In the genomic region with DNA sequence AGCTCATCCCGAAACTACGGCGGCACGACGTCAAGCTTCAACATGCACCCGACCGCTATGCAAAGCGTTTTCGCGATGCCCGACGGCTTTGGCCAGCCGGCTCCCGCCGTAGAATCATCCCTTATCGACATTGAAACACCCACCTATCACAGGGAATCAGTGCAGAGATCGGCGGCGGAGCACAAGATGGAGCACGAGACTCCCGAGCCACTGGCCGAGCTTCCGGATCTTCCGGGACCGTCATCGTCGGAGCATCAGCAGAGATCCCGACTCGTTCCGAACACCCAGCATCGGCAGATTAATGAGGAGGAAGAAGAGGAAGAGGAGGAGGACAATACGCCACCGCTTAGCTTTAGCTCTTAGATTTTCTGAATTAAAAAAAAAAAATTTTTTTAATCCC, we compare ENCODE assay signal across 2 worm cellular contexts.
A peak's percentile ranks its signal among the peaks of the same experiment; 100 is the strongest.
TF ChIP-seq lines count a peak whose summit lies in the region.

No protein-coding gene starts in this region.

TF ChIP-seq in whole organism, L4 larva, 104 proteins besides CTCF, POLR2A, EP300 and RAD21:
- TF ChIP-seq daf-19 (GFP tag; conservative IDR thresholded peaks at IDR 0.05; lab: Robert Waterston, UW) = no peak
- no peak for TF ChIP-seq nhr-42 (GFP tag; IDR thresholded peaks at IDR 0.05; lab: Robert Waterston, UW)
- no peak for TF ChIP-seq aly-2 (tag; optimal IDR thresholded peaks at IDR 0.05; lab: Kevin White, UChicago)
- no peak for TF ChIP-seq mxl-2 (GFP tag; conservative IDR thresholded peaks at IDR 0.05; lab: Robert Waterston, UW)
- no peak for TF ChIP-seq nhr-76 (tag; optimal IDR thresholded peaks at IDR 0.05; lab: Kevin White, UChicago)
- TF ChIP-seq lin-15B (tag; optimal IDR thresholded peaks at IDR 0.05; lab: Kevin White, UChicago) = no peak
- TF ChIP-seq unc-130 (GFP tag; optimal IDR thresholded peaks at IDR 0.05; lab: Kevin White, UChicago) = no peak
- TF ChIP-seq madf-5 (GFP tag; IDR thresholded peaks at IDR 0.05; lab: Robert Waterston, UW) = no peak
- no peak for TF ChIP-seq dve-1 (tag; optimal IDR thresholded peaks at IDR 0.05; lab: Kevin White, UChicago; ENCODE audit: insufficient read depth)
- peak; percentile 89 for TF ChIP-seq set-16 (GFP tag; IDR thresholded peaks at IDR 0.05; lab: Robert Waterston, UW)
- no peak for TF ChIP-seq snpc-4 (tag; optimal IDR thresholded peaks at IDR 0.05; lab: Kevin White, UChicago)
- peak in 1 of 2 experiments; percentile 50 for TF ChIP-seq unc-62 (GFP tag; optimal IDR thresholded peaks at IDR 0.05 in 1 of 2; lab: Kevin White, UChicago)
- no peak for TF ChIP-seq unc-62 (tag; optimal IDR thresholded peaks at IDR 0.05; lab: Kevin White, UChicago)
- TF ChIP-seq Y5F2A.4 (GFP tag; optimal IDR thresholded peaks at IDR 0.05; lab: Kevin White, UChicago) = no peak
- no peak for TF ChIP-seq ceh-20 (GFP tag; IDR thresholded peaks at IDR 0.05; lab: Robert Waterston, UW)
- no peak for TF ChIP-seq hif-1 (tag; optimal IDR thresholded peaks at IDR 0.05; lab: Kevin White, UChicago)
- TF ChIP-seq nhr-111 (GFP tag; optimal IDR thresholded peaks at IDR 0.05; lab: Kevin White, UChicago) = no peak
- no peak for TF ChIP-seq Y48G9A.11 (GFP tag; IDR thresholded peaks at IDR 0.05; lab: Robert Waterston, UW)
- TF ChIP-seq ZK337.2 (GFP tag; IDR thresholded peaks at IDR 0.05; lab: Robert Waterston, UW) = peak; percentile 42; the same call in 1 of the 2 replicates
- TF ChIP-seq nhr-237 (tag; optimal IDR thresholded peaks at IDR 0.05; lab: Kevin White, UChicago) = no peak
- TF ChIP-seq arid-1 (GFP tag; conservative IDR thresholded peaks at IDR 0.05; lab: Robert Waterston, UW) = no peak
- TF ChIP-seq lin-13 (GFP tag; optimal IDR thresholded peaks at IDR 0.05; lab: Kevin White, UChicago) = no peak
- no peak for TF ChIP-seq rbr-2 (tag; optimal IDR thresholded peaks at IDR 0.05; lab: Kevin White, UChicago)
- no peak for TF ChIP-seq jun-1 (tag; optimal IDR thresholded peaks at IDR 0.05; lab: Kevin White, UChicago)
- no peak for TF ChIP-seq F26F4.8 (GFP tag; conservative IDR thresholded peaks at IDR 0.05; lab: Robert Waterston, UW)
- no peak for TF ChIP-seq nhr-41 (GFP tag; IDR thresholded peaks at IDR 0.05; lab: Robert Waterston, UW)
- TF ChIP-seq fkh-10 (GFP tag; optimal IDR thresholded peaks at IDR 0.05; lab: Kevin White, UChicago) = no peak
- 0 out of 2 replicates have a peak, but pooled peaks have one; percentile 51 for TF ChIP-seq egl-43 (GFP tag; IDR thresholded peaks at IDR 0.05; lab: Robert Waterston, UW)

TF ChIP-seq in whole organism, young adult, 124 proteins besides CTCF, POLR2A, EP300 and RAD21:
- TF ChIP-seq F22D6.2 (tag; optimal IDR thresholded peaks at IDR 0.05; lab: Kevin White, UChicago) = no peak
- TF ChIP-seq zfh-2 (GFP tag; conservative IDR thresholded peaks at IDR 0.05; lab: Robert Waterston, UW) = peak; percentile 89
- peak; percentile 63; the same call in 1 of the 2 replicates for TF ChIP-seq egrh-3 (GFP tag; IDR thresholded peaks at IDR 0.05; lab: Robert Waterston, UW)
TF ChIP-seq in whole organism, young adult: peak in this region for 2.
